Fruit fly (Drosophila melanogaster) whole organism, embryonic: ENCODE measurements around the gene CG4968.
A peak's percentile ranks its signal among the peaks of the same experiment; 100 is the strongest.

Experiments used
- CG12659 ChIP-seq: fragments of 200-800 bp; sonication (Bioruptor generic); optimal IDR thresholded peaks from 3 replicates; lab custom pipeline; 2017; ENCODE audit warnings: mild to moderate bottlenecking, missing biosample characterization, missing genetic modification reagents, missing genetic modification characterization
- CG14014 ChIP-seq: fragments of 200-800 bp; sonication (Bioruptor generic); IDR thresholded peaks from 2 replicates; pipeline ENCODE4 v1.3.6; 2022; ENCODE audit warnings: missing biosample characterization, missing genetic modification characterization
- CG17385 ChIP-seq: fragments of 200-800 bp; sonication (Bioruptor generic); optimal IDR thresholded peaks from 3 replicates; lab custom pipeline; 2018; ENCODE audit warnings: missing biosample characterization, mild to moderate bottlenecking, missing genetic modification characterization
- CG17612 ChIP-seq: fragments of 200-800 bp; sonication (Bioruptor generic); IDR thresholded peaks from 2 replicates; pipeline ENCODE4 v1.3.6; 2022; ENCODE audit warnings: missing biosample characterization, missing genetic modification characterization
- CG17829 ChIP-seq: fragments of 200-800 bp; optimal IDR thresholded peaks from 2 replicates; lab custom pipeline; 2019; ENCODE audit warnings: missing biosample characterization, mild to moderate bottlenecking, missing genetic modification characterization, moderate library complexity
- CG30020 ChIP-seq: fragments of 200-800 bp; optimal IDR thresholded peaks from 2 replicates; lab custom pipeline; 2019; ENCODE audit warnings: missing biosample characterization, mild to moderate bottlenecking, missing genetic modification characterization, moderate library complexity
- CG30431 ChIP-seq: fragments of 200-800 bp; sonication (Bioruptor generic); optimal IDR thresholded peaks from 2 replicates; lab custom pipeline; 2017; ENCODE audit warnings: missing biosample characterization, missing genetic modification characterization
- CG31441 ChIP-seq: fragments of 200-800 bp; sonication (Bioruptor generic); IDR thresholded peaks from 2 replicates; pipeline ENCODE4 v1.3.6; 2022; ENCODE audit warnings: missing biosample characterization, missing genetic modification characterization
- CG33213 ChIP-seq: fragments of 200-800 bp; sonication (Bioruptor generic); optimal IDR thresholded peaks from 3 replicates; lab custom pipeline; 2016; ENCODE audit warnings: missing biosample characterization, missing genetic modification characterization
- CG34224 ChIP-seq: fragments of 200-800 bp; sonication (Bioruptor generic); IDR thresholded peaks from 3 replicates; pipeline ENCODE4 v1.3.6; 2022; ENCODE audit warnings: missing biosample characterization, missing genetic modification characterization; ENCODE audit not compliant: partially characterized antibody
- CG3995 ChIP-seq: fragments of 200-800 bp; sonication (Bioruptor generic); optimal IDR thresholded peaks from 3 replicates; lab custom pipeline; 2016; ENCODE audit warnings: missing biosample characterization, missing genetic modification characterization
- CG4730 ChIP-seq: fragments of 200-800 bp; sonication (Bioruptor generic); IDR thresholded peaks from 2 replicates; pipeline ENCODE4 v1.3.6; 2022; ENCODE audit warnings: missing biosample characterization, missing genetic modification characterization
- CG5245 ChIP-seq: fragments of 200-800 bp; sonication (Bioruptor generic); optimal IDR thresholded peaks from 3 replicates; lab custom pipeline; 2016; ENCODE audit warnings: missing biosample characterization, missing genetic modification characterization
- CG6175 ChIP-seq: fragments of 200-800 bp; sonication (Bioruptor generic); IDR thresholded peaks from 3 replicates; pipeline ENCODE4 v1.3.6; 2022; ENCODE audit warnings: missing biosample characterization, missing genetic modification characterization
- CG6683 ChIP-seq: fragments of 200-800 bp; sonication (Bioruptor generic); optimal IDR thresholded peaks from 2 replicates; lab custom pipeline; 2017; ENCODE audit warnings: missing biosample characterization, mild to moderate bottlenecking, missing genetic modification characterization, missing genetic modification reagents
- CG6765 ChIP-seq: fragments of 200-800 bp; sonication (Bioruptor generic); optimal IDR thresholded peaks from 3 replicates; lab custom pipeline; 2017; ENCODE audit warnings: missing biosample characterization, mild to moderate bottlenecking, missing genetic modification characterization
- CG6791 ChIP-seq: fragments of 200-800 bp; sonication (Bioruptor generic); IDR thresholded peaks from 3 replicates; pipeline ENCODE4 v1.3.6; 2022; ENCODE audit warnings: missing biosample characterization, missing genetic modification characterization; ENCODE audit not compliant: partially characterized antibody
- CG6854 ChIP-seq: fragments of 200-800 bp; sonication (Bioruptor generic); optimal IDR thresholded peaks from 3 replicates; lab custom pipeline; 2017; ENCODE audit warnings: missing biosample characterization, mild to moderate bottlenecking, missing genetic modification characterization
- CG7963 ChIP-seq: fragments of 200-800 bp; sonication (Bioruptor generic); IDR thresholded peaks from 3 replicates; pipeline ENCODE4 v1.3.6; 2022; ENCODE audit warnings: missing biosample characterization, missing genetic modification characterization; ENCODE audit not compliant: partially characterized antibody
- CG8290 ChIP-seq, 3 experiments: fragments of 200-800 bp; sonication (Bioruptor generic); optimal IDR thresholded peaks; 2 replicates each; lab custom pipeline; 2016 to 2019; ENCODE audit warnings: missing biosample characterization in 3 of 3, missing genetic modification characterization in 3 of 3, mild to moderate bottlenecking in 2 of 3, moderate library complexity in 1 of 3
- Dbx ChIP-seq: fragments of 200-800 bp; sonication (Bioruptor generic); IDR thresholded peaks from 3 replicates; pipeline ENCODE4 v1.3.6; 2022; ENCODE audit warnings: missing biosample characterization, missing genetic modification characterization
- E2f2 ChIP-seq: fragments of 200-800 bp; sonication (Bioruptor generic); IDR thresholded peaks from 2 replicates; pipeline ENCODE4 v1.3.6; 2022; ENCODE audit warnings: missing biosample characterization, missing genetic modification characterization
- HLH4C ChIP-seq: fragments of 200-800 bp; sonication (Bioruptor generic); IDR thresholded peaks from 3 replicates; pipeline ENCODE4 v1.3.6; 2022; ENCODE audit warnings: missing biosample characterization, missing genetic modification characterization; ENCODE audit not compliant: partially characterized antibody
- HLH54F ChIP-seq: fragments of 200-800 bp; sonication (Bioruptor generic); optimal IDR thresholded peaks from 3 replicates; lab custom pipeline; 2016; ENCODE audit warnings: missing biosample characterization, missing genetic modification characterization
- Hand ChIP-seq: fragments of 200-800 bp; sonication (Bioruptor generic); optimal IDR thresholded peaks from 2 replicates; lab custom pipeline; 2017; ENCODE audit warnings: mild to moderate bottlenecking, missing biosample characterization, missing genetic modification reagents, missing genetic modification characterization
- Opbp ChIP-seq: fragments of 200-800 bp; sonication (Bioruptor generic); IDR thresholded peaks from 3 replicates; pipeline ENCODE4 v1.3.6; 2022; ENCODE audit warnings: missing biosample characterization, missing genetic modification characterization; ENCODE audit not compliant: partially characterized antibody
- Poxn ChIP-seq: fragments of 200-800 bp; sonication (Bioruptor generic); IDR thresholded peaks from 2 replicates; pipeline ENCODE4 v1.3.6; 2022; ENCODE audit warnings: missing biosample characterization, missing genetic modification characterization
- Sry-β ChIP-seq: fragments of 200-800 bp; sonication (Bioruptor generic); optimal IDR thresholded peaks from 2 replicates; lab custom pipeline; 2018; ENCODE audit warnings: missing biosample characterization, mild to moderate bottlenecking, missing genetic modification characterization, moderate library complexity
- abd-A ChIP-seq: fragments of 200-800 bp; sonication (Bioruptor generic); optimal IDR thresholded peaks from 3 replicates; lab custom pipeline; 2019; ENCODE audit warnings: missing biosample characterization, mild to moderate bottlenecking, missing genetic modification characterization, moderate library complexity
- ac ChIP-seq: fragments of 200-800 bp; sonication (Bioruptor generic); optimal IDR thresholded peaks from 3 replicates; lab custom pipeline; 2017; ENCODE audit warnings: missing biosample characterization, mild to moderate bottlenecking, missing genetic modification characterization
- ato ChIP-seq: fragments of 200-800 bp; sonication (Bioruptor generic); IDR thresholded peaks from 2 replicates; pipeline ENCODE4 v1.3.6; 2022; ENCODE audit warnings: missing biosample characterization, missing genetic modification characterization; ENCODE audit not compliant: partially characterized antibody
- dysf ChIP-seq: fragments of 200-800 bp; sonication (Bioruptor generic); IDR thresholded peaks from 3 replicates; pipeline ENCODE4 v1.3.6; 2022; ENCODE audit warnings: missing biosample characterization, missing genetic modification characterization
- gfzf ChIP-seq: fragments of 200-800 bp; sonication (Bioruptor generic); optimal IDR thresholded peaks from 2 replicates; lab custom pipeline; 2016; ENCODE audit warnings: missing biosample characterization, mild to moderate bottlenecking, missing genetic modification characterization, moderate library complexity
- grn ChIP-seq: fragments of 200-800 bp; sonication (Bioruptor generic); optimal IDR thresholded peaks from 3 replicates; lab custom pipeline; 2017; ENCODE audit warnings: missing biosample characterization, missing genetic modification characterization
- gt ChIP-seq: fragments of 200-800 bp; sonication (Bioruptor generic); IDR thresholded peaks from 2 replicates; pipeline ENCODE4 v1.3.6; 2022; ENCODE audit warnings: missing biosample characterization, missing genetic modification characterization
- luna ChIP-seq: fragments of 200-800 bp; sonication (Bioruptor generic); optimal IDR thresholded peaks from 2 replicates; lab custom pipeline; 2016; ENCODE audit warnings: missing biosample characterization, missing genetic modification characterization
- nerfin-2 ChIP-seq: fragments of 200-800 bp; sonication (Bioruptor generic); IDR thresholded peaks from 2 replicates; pipeline ENCODE4 v1.3.6; 2022; ENCODE audit warnings: missing biosample characterization, missing genetic modification characterization; ENCODE audit not compliant: partially characterized antibody
- oc ChIP-seq: fragments of 200-800 bp; sonication (Bioruptor generic); optimal IDR thresholded peaks from 2 replicates; lab custom pipeline; 2018; ENCODE audit warnings: missing biosample characterization, mild to moderate bottlenecking, missing genetic modification characterization, moderate library complexity
- odd ChIP-seq: fragments of 200-800 bp; sonication (Bioruptor generic); optimal IDR thresholded peaks from 2 replicates; lab custom pipeline; 2017; ENCODE audit warnings: missing biosample characterization, mild to moderate bottlenecking, missing genetic modification characterization
- org-1 ChIP-seq: fragments of 200-800 bp; sonication (Bioruptor generic); optimal IDR thresholded peaks from 2 replicates; lab custom pipeline; 2017; ENCODE audit warnings: missing biosample characterization, missing genetic modification characterization
- run ChIP-seq: fragments of 200-800 bp; sonication (Bioruptor generic); optimal IDR thresholded peaks from 3 replicates; lab custom pipeline; 2018; ENCODE audit warnings: missing biosample characterization, mild to moderate bottlenecking, missing genetic modification characterization
- sens ChIP-seq: fragments of 200-800 bp; sonication (Bioruptor generic); peaks from one replicate; lab custom pipeline; 2016; ENCODE audit warnings: missing biosample characterization, missing genetic modification characterization
- sna ChIP-seq: fragments of 200-800 bp; sonication (Bioruptor generic); IDR thresholded peaks from 2 replicates; pipeline ENCODE4 v1.3.6; 2022; ENCODE audit warnings: missing biosample characterization, missing genetic modification characterization; ENCODE audit not compliant: partially characterized antibody
- sqz ChIP-seq: fragments of 200-800 bp; sonication (Bioruptor generic); optimal IDR thresholded peaks from 3 replicates; lab custom pipeline; 2018; ENCODE audit warnings: missing biosample characterization, mild to moderate bottlenecking, missing genetic modification characterization
- ssp ChIP-seq: fragments of 200-800 bp; sonication (Bioruptor generic); IDR thresholded peaks from 2 replicates; pipeline ENCODE4 v1.3.6; 2022; ENCODE audit warnings: missing biosample characterization, missing genetic modification characterization
- tio ChIP-seq: fragments of 200-800 bp; sonication (Bioruptor generic); optimal IDR thresholded peaks from 2 replicates; lab custom pipeline; 2017; ENCODE audit warnings: missing biosample characterization, missing genetic modification characterization, inconsistent platforms
- toy ChIP-seq: fragments of 200-800 bp; sonication (Bioruptor generic); IDR thresholded peaks from 2 replicates; pipeline ENCODE4 v1.3.6; 2022; ENCODE audit warnings: missing biosample characterization, missing genetic modification characterization
- trh ChIP-seq: fragments of 200-800 bp; sonication (Bioruptor generic); optimal IDR thresholded peaks from 2 replicates; lab custom pipeline; 2016; ENCODE audit warnings: missing biosample characterization, missing genetic modification characterization
- tx ChIP-seq: fragments of 200-800 bp; sonication (Bioruptor generic); optimal IDR thresholded peaks from 2 replicates; lab custom pipeline; 2016; ENCODE audit warnings: missing biosample characterization, missing genetic modification characterization
- zen ChIP-seq: fragments of 200-800 bp; sonication (Bioruptor generic); optimal IDR thresholded peaks from 3 replicates; lab custom pipeline; 2018; ENCODE audit warnings: missing biosample characterization, mild to moderate bottlenecking, missing genetic modification characterization, moderate library complexity
- zfh2 ChIP-seq: fragments of 200-800 bp; sonication (Bioruptor generic); optimal IDR thresholded peaks from 2 replicates; lab custom pipeline; 2016; ENCODE audit warnings: missing biosample characterization, missing genetic modification characterization

CG4968 gene

dm6 chr2L:10278658-10279057 lies 28.1 kb upstream of the CG4968 start, which contains the start of gene Utx (continued):
- TF ChIP-seq E2f2 (GFP tag; lab: Robert Waterston, UW) (peak; percentile 79), CG33213 (GFP tag; lab: Kevin White, UChicago) (no peak), abd-A (tag; lab: Kevin White, UChicago) (no peak), run (tag; lab: Kevin White, UChicago) (no peak), odd (GFP tag; lab: Kevin White, UChicago) (no peak), CG14014 (GFP tag; lab: Robert Waterston, UW) (no peak), CG3995 (GFP tag; lab: Kevin White, UChicago) (peak; percentile 96), CG8290 (GFP tag; optimal IDR thresholded peaks at IDR 0.05; lab: Kevin White, UChicago) (peak; percentile 5), CG8290 (tag; optimal IDR thresholded peaks at IDR 0.05; lab: Kevin White, UChicago) (no peak), ato (GFP tag; lab: Robert Waterston, UW) (peak; percentile 62), grn (no peak), Sry-β (GFP tag; lab: Kevin White, UChicago) (no peak), gt (GFP tag; lab: Robert Waterston, UW) (no peak), Hand (GFP tag; lab: Kevin White, UChicago) (no peak), HLH54F (GFP tag; lab: Kevin White, UChicago) (no peak), sqz (no peak), ssp (GFP tag; lab: Robert Waterston, UW) (peak; percentile 94), CG30020 (tag; lab: Kevin White, UChicago) (peak; percentile 96), CG6854 (GFP tag; lab: Kevin White, UChicago) (no peak), HLH4C (GFP tag; lab: Robert Waterston, UW) (peak; percentile 78), luna (GFP tag; lab: Kevin White, UChicago) (no peak), Opbp (GFP tag; lab: Robert Waterston, UW) (peak; percentile 92), zen (tag; lab: Kevin White, UChicago) (no peak), oc (tag; lab: Kevin White, UChicago) (no peak), Dbx (GFP tag; lab: Robert Waterston, UW) (peak; percentile 23; the same call in 1 of the 3 replicates), CG7963 (GFP tag; lab: Robert Waterston, UW) (peak; percentile 51; the same call in 1 of the 3 replicates), CG6765 (GFP tag; lab: Kevin White, UChicago) (no peak), sens (GFP tag; lab: Kevin White, UChicago) (no peak), Poxn (GFP tag; lab: Robert Waterston, UW) (no peak), gfzf (peak; percentile 25), zfh2 (GFP tag; lab: Kevin White, UChicago) (no peak), tio (GFP tag; lab: Kevin White, UChicago) (no peak), sna (GFP tag; lab: Robert Waterston, UW) (peak; percentile 61; the same call in 1 of the 2 replicates), CG4730 (GFP tag; lab: Robert Waterston, UW) (no peak), toy (no peak), org-1 (GFP tag; lab: Kevin White, UChicago) (no peak), CG5245 (GFP tag; lab: Kevin White, UChicago) (no peak), ac (GFP tag; lab: Kevin White, UChicago) (no peak), CG6791 (GFP tag; lab: Robert Waterston, UW) (peak; percentile 91), trh (GFP tag; lab: Kevin White, UChicago) (no peak), dysf (GFP tag; lab: Robert Waterston, UW) (no peak), nerfin-2 (GFP tag; lab: Robert Waterston, UW) (peak; percentile 48; the same call in 1 of the 2 replicates), CG31441 (GFP tag; lab: Robert Waterston, UW) (no peak), CG12659 (GFP tag; lab: Kevin White, UChicago) (peak; percentile 45), CG17612 (GFP tag; lab: Robert Waterston, UW) (no peak), CG17385 (GFP tag; lab: Kevin White, UChicago) (no peak), CG17829 (tag; lab: Kevin White, UChicago) (no peak), CG6683 (GFP tag; lab: Kevin White, UChicago) (no peak), CG30431 (GFP tag; lab: Kevin White, UChicago) (no peak), CG6175 (GFP tag; lab: Robert Waterston, UW) (no peak), CG34224 (GFP tag; lab: Robert Waterston, UW) (peak; percentile 81), tx (no peak)
